Worm (Caenorhabditis elegans) whole organism, young adult: ENCODE results near the gene dars-2.

Source experiments
- ama-1 ChIP-seq, 3 experiments: fragments of 150-350 bp in 1 of 3; sonication (generic microtip) in 2 of 3; optimal IDR thresholded peaks; 2 replicates each; lab custom pipeline; 2014 to 2018; ENCODE audit warnings: missing biosample characterization in 2 of 3, missing genetic modification characterization in 2 of 3, missing genetic modification reagents in 2 of 3
- ceh-40 ChIP-seq: fragments of 200-800 bp; sonication (Bioruptor generic); IDR thresholded peaks from 2 replicates; pipeline ENCODE4 v1.3.6; 2022; ENCODE audit warnings: missing genetic modification characterization, missing compliant biosample characterization
- unc-130 ChIP-seq: sonication (generic microtip); optimal IDR thresholded peaks from 2 replicates; lab custom pipeline; 2016; ENCODE audit warnings: missing genetic modification reagents, missing genetic modification characterization, missing compliant biosample characterization
- ztf-28 ChIP-seq: fragments of 200-800 bp; sonication (Bioruptor generic); IDR thresholded peaks from 2 replicates; pipeline ENCODE4 v1.3.6; 2022; ENCODE audit warnings: missing genetic modification reagents, missing genetic modification characterization, missing compliant biosample characterization
- ztf-3 ChIP-seq: fragments of 200-800 bp; sonication (Bioruptor generic); optimal IDR thresholded peaks from 2 replicates; lab custom pipeline; 2018; ENCODE audit warnings: mild to moderate bottlenecking, missing genetic modification characterization, missing compliant biosample characterization

ce11 chrV:12071483-12071882 lies 22.9 kb downstream of the dars-2 start:
- no peak for TF ChIP-seq ama-1 (optimal IDR thresholded peaks at IDR 0.05; lab: Kevin White, UChicago)
- TF ChIP-seq ama-1 (GFP tag; optimal IDR thresholded peaks at IDR 0.05; lab: Kevin White, UChicago), result no peak
- no peak for TF ChIP-seq ceh-40 (GFP tag; lab: Robert Waterston, UW)
- TF ChIP-seq unc-130 (GFP tag; lab: Kevin White, UChicago), result no peak
- no peak for TF ChIP-seq ztf-28
- TF ChIP-seq ztf-3 (GFP tag; lab: Kevin White, UChicago), result no peak
